Worm (Caenorhabditis elegans) whole organism, early embryonic: ENCODE measurements around the gene M57.1.
A peak's percentile ranks its signal among the peaks of the same experiment; 100 is the strongest.

Experiments used
- B0310.2 ChIP-seq: sonication (generic microtip); optimal IDR thresholded peaks from 2 replicates; lab custom pipeline; 2016; ENCODE audit warnings: mild to moderate bottlenecking, missing genetic modification characterization, missing compliant biosample characterization
- F13C5.2 ChIP-seq: sonication (generic microtip); optimal IDR thresholded peaks from 2 replicates; lab custom pipeline; 2017; ENCODE audit warnings: mild to moderate bottlenecking, missing genetic modification characterization, inconsistent platforms, missing compliant biosample characterization
- aly-1 ChIP-seq: sonication (generic microtip); optimal IDR thresholded peaks from 2 replicates; lab custom pipeline; 2016; ENCODE audit warnings: missing genetic modification characterization, missing compliant biosample characterization
- ama-1 ChIP-seq: fragments of 150-350 bp; optimal IDR thresholded peaks from 2 replicates; lab custom pipeline; 2014
- ceh-13 ChIP-seq: fragments of 200-800 bp; sonication (Bioruptor generic); optimal IDR thresholded peaks from 2 replicates; lab custom pipeline; 2018; ENCODE audit warnings: mild to moderate bottlenecking, missing genetic modification characterization, missing compliant biosample characterization
- ceh-36 ChIP-seq: sonication (generic microtip); optimal IDR thresholded peaks from 2 replicates; lab custom pipeline; 2016; ENCODE audit warnings: missing genetic modification characterization, inconsistent platforms, missing compliant biosample characterization
- ets-7 ChIP-seq: sonication (generic microtip); optimal IDR thresholded peaks from 2 replicates; lab custom pipeline; 2016; ENCODE audit warnings: missing genotype, missing genetic modification characterization, missing compliant biosample characterization
- flt-1 ChIP-seq: fragments of 200-800 bp; sonication (Bioruptor generic); IDR thresholded peaks from 2 replicates; pipeline ENCODE4 v1.3.6; 2022; ENCODE audit warnings: missing genetic modification characterization, missing compliant biosample characterization
- hmbx-1 ChIP-seq: sonication (generic microtip); optimal IDR thresholded peaks from 2 replicates; lab custom pipeline; 2016; ENCODE audit warnings: mild to moderate bottlenecking, missing genetic modification characterization, missing compliant biosample characterization
- hmg-4 ChIP-seq: fragments of 200-800 bp; sonication (Bioruptor generic); optimal IDR thresholded peaks from 2 replicates; lab custom pipeline; 2018; ENCODE audit warnings: mild to moderate bottlenecking, missing genetic modification characterization, missing compliant biosample characterization
- hnd-1 ChIP-seq: sonication (generic microtip); optimal IDR thresholded peaks from 2 replicates; lab custom pipeline; 2016; ENCODE audit warnings: missing genetic modification characterization, missing compliant biosample characterization
- pes-1 ChIP-seq: fragments of 200-800 bp; sonication (Bioruptor generic); IDR thresholded peaks from 2 replicates; pipeline ENCODE4 v1.3.6; 2022; ENCODE audit warnings: missing genetic modification reagents, missing genetic modification characterization, missing compliant biosample characterization
- scrt-1 ChIP-seq: fragments of 200-800 bp; sonication (Bioruptor generic); IDR thresholded peaks from 2 replicates; pipeline ENCODE4 v1.3.6; 2022; ENCODE audit warnings: missing genetic modification characterization, missing compliant biosample characterization
- sea-1 ChIP-seq: fragments of 200-800 bp; sonication (Bioruptor generic); conservative IDR thresholded peaks from 2 replicates; pipeline ENCODE4 v1.3.6; 2022; ENCODE audit warnings: missing genetic modification characterization, missing compliant biosample characterization
- tbx-11 ChIP-seq: fragments of 200-800 bp; sonication (Bioruptor generic); IDR thresholded peaks from 2 replicates; pipeline ENCODE4 v1.3.6; 2022; ENCODE audit warnings: missing genetic modification characterization, missing compliant biosample characterization
- tbx-37 ChIP-seq: fragments of 200-800 bp; sonication (Bioruptor generic); conservative IDR thresholded peaks from 2 replicates; pipeline ENCODE4 v1.3.6; 2022; ENCODE audit warnings: missing genetic modification reagents, missing genetic modification characterization, missing compliant biosample characterization
- tra-4 ChIP-seq: sonication (generic microtip); optimal IDR thresholded peaks from 2 replicates; lab custom pipeline; 2017; ENCODE audit warnings: missing genetic modification characterization, missing compliant biosample characterization

Gene M57.1

DNA sequence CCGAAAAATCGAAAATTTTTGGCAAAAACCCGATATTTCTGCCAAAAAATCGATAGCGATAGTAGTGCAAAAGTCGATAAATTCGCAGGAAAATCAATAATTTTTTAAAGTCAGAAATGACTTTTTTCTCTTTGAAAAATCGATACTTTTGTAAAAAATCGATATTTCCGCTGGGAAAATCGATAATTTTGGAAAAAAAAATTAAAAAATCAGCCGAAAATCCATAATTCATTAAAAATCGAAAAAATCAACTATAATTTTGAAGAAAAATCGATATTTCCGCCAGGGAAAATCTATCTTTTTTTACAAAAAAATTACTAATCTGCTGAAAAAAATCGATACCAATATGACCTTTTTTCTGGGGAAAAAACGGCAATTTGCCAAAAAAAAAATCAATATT, 732 bp upstream of the M57.1 start:
- no peak for TF ChIP-seq F13C5.2 (tag; lab: Kevin White, UChicago)
- TF ChIP-seq sea-1 (GFP tag; lab: Robert Waterston, UW) = no peak
- TF ChIP-seq ets-7 = no peak
- no peak for TF ChIP-seq tbx-37 (GFP tag; lab: Robert Waterston, UW)
- TF ChIP-seq pes-1 (GFP tag; lab: Robert Waterston, UW) = no peak
- no peak for TF ChIP-seq tbx-11
- no peak for TF ChIP-seq flt-1 (GFP tag; lab: Robert Waterston, UW)
- TF ChIP-seq scrt-1 (GFP tag; lab: Robert Waterston, UW) = no peak
- no peak for TF ChIP-seq ceh-36 (tag; lab: Kevin White, UChicago)
- TF ChIP-seq tra-4 (tag; lab: Kevin White, UChicago) = no peak
- no peak for TF ChIP-seq ceh-13

DNA sequence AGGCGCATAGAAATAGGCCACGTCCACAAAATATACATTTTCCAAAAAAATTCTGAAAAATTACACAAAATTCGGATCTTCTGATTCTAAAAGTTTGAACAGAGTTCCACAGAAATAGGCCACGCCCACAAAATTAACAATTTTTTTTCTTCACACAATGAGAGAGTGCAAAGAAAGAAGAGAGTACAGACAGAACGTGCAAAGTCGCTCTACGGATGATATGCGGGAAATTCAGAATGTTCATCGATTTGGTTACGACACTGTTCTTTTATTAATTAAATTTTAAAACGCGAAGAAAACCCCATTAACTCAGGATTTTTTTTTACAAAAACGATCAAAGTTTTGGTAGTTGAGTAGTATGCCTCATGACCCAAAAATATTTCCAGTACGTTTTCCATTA, 722 bp downstream of the M57.1 start:
- no peak for TF ChIP-seq ama-1
- TF ChIP-seq tbx-11 = no peak
- no peak for TF ChIP-seq ets-7
- TF ChIP-seq tra-4 (tag; lab: Kevin White, UChicago) = no peak
- TF ChIP-seq scrt-1 (GFP tag; lab: Robert Waterston, UW) = no peak
- TF ChIP-seq B0310.2 (tag; lab: Kevin White, UChicago) = no peak
- TF ChIP-seq F13C5.2 (tag; lab: Kevin White, UChicago) = no peak
- TF ChIP-seq sea-1 (GFP tag; lab: Robert Waterston, UW) = no peak
- TF ChIP-seq ceh-13 = no peak
- no peak for TF ChIP-seq hnd-1 (tag; lab: Kevin White, UChicago)
- TF ChIP-seq hmbx-1 = no peak
- TF ChIP-seq flt-1 (GFP tag; lab: Robert Waterston, UW) = no peak
- TF ChIP-seq aly-1 = no peak
- TF ChIP-seq hmg-4 (GFP tag; lab: Kevin White, UChicago) = no peak
- no peak for TF ChIP-seq pes-1 (GFP tag; lab: Robert Waterston, UW)
- no peak for TF ChIP-seq ceh-36 (tag; lab: Kevin White, UChicago)

DNA sequence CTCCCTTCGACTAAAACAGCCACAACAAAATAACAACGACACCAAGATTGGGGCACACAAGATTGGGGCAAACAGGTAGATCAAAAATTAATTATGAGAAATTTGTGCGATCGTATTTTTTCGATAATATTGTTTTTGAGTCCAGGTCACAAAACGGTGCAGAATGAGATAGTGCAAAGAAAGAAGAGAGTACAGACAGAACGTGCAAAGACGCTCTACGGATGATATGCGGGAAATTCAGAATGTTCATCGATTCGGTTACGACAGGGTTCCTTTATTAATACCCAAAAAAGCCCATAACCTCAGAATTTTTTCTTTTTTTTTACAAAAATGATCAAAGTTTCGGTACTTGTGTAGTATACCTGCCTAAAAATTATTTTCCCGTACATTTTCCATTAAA, 7.0 kb downstream of the M57.1 start:
- TF ChIP-seq B0310.2 (tag; lab: Kevin White, UChicago) = no peak
- TF ChIP-seq pes-1 (GFP tag; lab: Robert Waterston, UW) = no peak
- TF ChIP-seq scrt-1 (GFP tag; lab: Robert Waterston, UW) = no peak
- no peak for TF ChIP-seq ama-1
- TF ChIP-seq tbx-11 = no peak
- no peak for TF ChIP-seq tra-4 (tag; lab: Kevin White, UChicago)
- no peak for TF ChIP-seq hmg-4 (GFP tag; lab: Kevin White, UChicago)
- no peak for TF ChIP-seq aly-1
- no peak for TF ChIP-seq ceh-13
- no peak for TF ChIP-seq F13C5.2 (tag; lab: Kevin White, UChicago)
- TF ChIP-seq ceh-36 (tag; lab: Kevin White, UChicago) = no peak
- no peak for TF ChIP-seq sea-1 (GFP tag; lab: Robert Waterston, UW)
- TF ChIP-seq flt-1 (GFP tag; lab: Robert Waterston, UW) = no peak
- no peak for TF ChIP-seq hnd-1 (tag; lab: Kevin White, UChicago)
- TF ChIP-seq tbx-37 (GFP tag; lab: Robert Waterston, UW) = no peak
- TF ChIP-seq hmbx-1 = no peak
- no peak for TF ChIP-seq ets-7

DNA sequence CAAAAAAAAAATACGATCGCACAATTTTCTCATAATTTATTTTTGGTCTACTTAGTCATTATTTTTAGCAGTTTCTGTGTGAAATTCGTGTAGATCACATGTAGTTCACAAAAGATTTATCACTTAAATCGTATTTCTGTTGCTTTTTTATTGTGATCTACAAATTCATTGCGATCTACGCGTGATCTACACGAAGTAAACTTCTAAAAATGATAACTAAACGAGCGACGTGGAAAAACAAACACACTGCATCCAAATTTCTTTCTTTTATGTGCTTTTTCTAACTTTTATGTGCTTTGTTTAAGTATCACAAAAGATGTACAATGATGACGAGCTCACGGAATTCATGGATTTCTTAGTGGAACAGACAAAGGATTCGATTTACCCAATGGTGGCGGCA, 7.6 kb downstream of the M57.1 start, which contains the start of gene B0212.3:
B0212.3 (plus strand) TSS at position 301 of the 400 bp plus-strand sequence.
- no peak for TF ChIP-seq ceh-13
- TF ChIP-seq aly-1 = no peak
- no peak for TF ChIP-seq tbx-37 (GFP tag; lab: Robert Waterston, UW)

DNA sequence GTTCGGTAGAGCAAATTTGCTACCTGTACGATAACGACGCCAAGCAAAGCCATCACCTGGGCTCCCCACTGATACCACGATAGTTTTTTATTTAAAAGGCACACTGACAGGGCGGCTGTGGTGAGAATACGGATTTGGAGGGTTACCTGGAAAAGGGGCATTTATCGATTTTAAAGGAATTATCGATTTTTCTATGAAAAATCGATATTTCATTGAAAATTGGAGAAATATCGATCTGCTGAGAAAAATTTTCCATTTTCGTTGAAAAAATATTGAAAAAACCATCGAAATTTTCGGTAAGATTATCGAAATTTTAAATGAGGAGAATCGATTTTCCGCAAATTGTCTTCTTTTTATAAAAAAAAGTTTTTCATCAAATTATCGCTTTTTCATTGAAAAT, 12.8 kb downstream of the M57.1 start:
- no peak for TF ChIP-seq scrt-1 (GFP tag; lab: Robert Waterston, UW)
- no peak for TF ChIP-seq flt-1 (GFP tag; lab: Robert Waterston, UW)
- TF ChIP-seq ama-1 = no peak
- TF ChIP-seq tbx-37 (GFP tag; lab: Robert Waterston, UW) = no peak
- TF ChIP-seq hmg-4 (GFP tag; lab: Kevin White, UChicago) = no peak
- TF ChIP-seq aly-1 = no peak
- no peak for TF ChIP-seq ceh-36 (tag; lab: Kevin White, UChicago)

DNA sequence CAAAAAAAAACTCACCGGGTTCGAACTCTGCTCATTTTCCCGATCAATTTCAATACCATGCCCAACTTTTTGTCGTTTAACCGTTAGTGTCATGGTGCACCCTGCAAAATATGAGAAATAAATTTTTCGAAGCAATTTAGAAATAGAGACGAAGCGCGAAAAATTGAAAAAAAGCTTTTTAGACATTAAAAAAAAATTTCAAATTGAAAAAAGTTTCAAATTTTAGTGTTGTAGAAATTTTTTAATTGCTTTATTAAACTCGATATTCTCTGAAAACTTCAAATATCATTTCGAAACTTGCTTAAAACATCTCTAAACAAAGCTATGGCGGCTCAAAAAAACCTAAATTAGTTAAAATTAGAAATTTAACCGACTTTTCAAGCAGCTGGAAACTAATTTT, 15.2 kb downstream of the M57.1 start, which contains the start of gene nstp-6:
nstp-6 (minus strand) TSS at position 101 of the 400 bp plus-strand sequence.
- TF ChIP-seq scrt-1 (GFP tag; lab: Robert Waterston, UW) (no peak), ets-7 (no peak), tbx-37 (GFP tag; lab: Robert Waterston, UW) (no peak), sea-1 (GFP tag; lab: Robert Waterston, UW) (no peak), ama-1 (no peak), flt-1 (GFP tag; lab: Robert Waterston, UW) (no peak), hnd-1 (tag; lab: Kevin White, UChicago) (no peak), aly-1 (no peak), B0310.2 (tag; lab: Kevin White, UChicago) (no peak), hmg-4 (GFP tag; lab: Kevin White, UChicago) (no peak), pes-1 (GFP tag; lab: Robert Waterston, UW) (no peak)

DNA sequence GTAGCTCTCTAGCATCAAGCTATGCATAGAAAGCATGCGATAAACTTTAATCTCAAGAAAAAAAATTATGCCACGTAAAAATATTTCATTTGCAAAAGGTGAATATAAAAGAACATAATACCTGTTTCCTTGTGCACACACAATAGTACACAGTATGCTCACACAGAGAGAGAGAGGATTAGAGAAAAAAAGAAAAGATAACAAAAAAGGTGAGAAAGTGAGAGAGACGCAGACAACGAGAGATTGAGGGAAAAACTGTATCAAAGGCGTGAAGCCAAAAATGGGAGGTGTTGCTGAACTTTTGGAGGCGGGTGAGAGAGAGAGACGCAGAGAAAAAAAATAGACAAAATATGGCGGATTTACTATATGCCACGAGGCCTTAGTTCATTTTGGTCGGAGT, 16.0 kb downstream of the M57.1 start:
- TF ChIP-seq scrt-1 (GFP tag; lab: Robert Waterston, UW) = no peak
- TF ChIP-seq aly-1 = no peak
- no peak for TF ChIP-seq hmg-4 (GFP tag; lab: Kevin White, UChicago)
- TF ChIP-seq F13C5.2 (tag; lab: Kevin White, UChicago) = no peak
- TF ChIP-seq flt-1 (GFP tag; lab: Robert Waterston, UW) = no peak

DNA sequence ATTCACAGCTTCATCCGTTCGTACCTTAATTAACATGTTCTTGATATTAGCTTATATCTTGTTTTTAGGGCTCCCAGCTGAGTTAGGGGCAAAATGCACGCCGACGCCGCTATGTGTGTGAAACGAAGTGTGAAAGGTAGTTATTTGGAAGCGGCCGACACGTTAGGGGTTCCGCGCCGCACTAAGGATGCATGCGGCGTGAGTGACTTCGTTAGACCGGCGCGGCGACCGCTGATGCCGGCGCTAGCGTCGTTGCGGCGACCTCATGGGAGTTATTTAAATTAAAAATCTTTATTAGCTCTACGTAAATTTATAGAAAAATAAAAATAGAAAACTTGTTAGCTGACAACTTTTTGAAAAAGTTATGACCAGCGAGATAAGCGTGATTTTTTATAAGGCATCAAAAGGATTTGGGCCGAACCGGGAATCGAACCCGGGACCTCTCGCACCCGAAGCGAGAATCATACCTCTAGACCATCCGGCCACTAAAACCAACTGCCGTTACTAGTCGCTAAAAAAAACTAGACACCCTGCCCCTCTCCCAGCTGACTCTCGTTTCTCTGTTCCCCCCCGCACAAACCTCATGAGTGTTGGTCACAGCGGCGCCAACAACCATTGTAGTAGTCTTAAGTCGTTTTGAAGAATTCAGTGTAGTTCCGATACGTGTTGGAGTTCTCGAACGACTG, 19.7 kb downstream of the M57.1 start:
- TF ChIP-seq ceh-13 (peak; percentile 10), aly-1 (peak; percentile 71), F13C5.2 (tag; lab: Kevin White, UChicago) (peak; percentile 12), hmbx-1 (peak; percentile 28), sea-1 (GFP tag; lab: Robert Waterston, UW) (peak; percentile 76), tbx-11 (peak; percentile 69), B0310.2 (tag; lab: Kevin White, UChicago) (peak; percentile 63), scrt-1 (GFP tag; lab: Robert Waterston, UW) (peak; percentile 80), ceh-36 (tag; lab: Kevin White, UChicago) (peak; percentile 68), flt-1 (GFP tag; lab: Robert Waterston, UW) (peak; percentile 83), ama-1 (no peak), tra-4 (tag; lab: Kevin White, UChicago) (peak; percentile 68), hnd-1 (tag; lab: Kevin White, UChicago) (peak; percentile 43), tbx-37 (GFP tag; lab: Robert Waterston, UW) (peak; percentile 66; the same call in 1 of the 2 replicates), ets-7 (no peak), pes-1 (GFP tag; lab: Robert Waterston, UW) (peak; percentile 88), hmg-4 (GFP tag; lab: Kevin White, UChicago) (peak; percentile 83)
